Worm (Caenorhabditis elegans): ENCODE measurements around the gene W02D7.5.

The W02D7.5 gene

DNA sequence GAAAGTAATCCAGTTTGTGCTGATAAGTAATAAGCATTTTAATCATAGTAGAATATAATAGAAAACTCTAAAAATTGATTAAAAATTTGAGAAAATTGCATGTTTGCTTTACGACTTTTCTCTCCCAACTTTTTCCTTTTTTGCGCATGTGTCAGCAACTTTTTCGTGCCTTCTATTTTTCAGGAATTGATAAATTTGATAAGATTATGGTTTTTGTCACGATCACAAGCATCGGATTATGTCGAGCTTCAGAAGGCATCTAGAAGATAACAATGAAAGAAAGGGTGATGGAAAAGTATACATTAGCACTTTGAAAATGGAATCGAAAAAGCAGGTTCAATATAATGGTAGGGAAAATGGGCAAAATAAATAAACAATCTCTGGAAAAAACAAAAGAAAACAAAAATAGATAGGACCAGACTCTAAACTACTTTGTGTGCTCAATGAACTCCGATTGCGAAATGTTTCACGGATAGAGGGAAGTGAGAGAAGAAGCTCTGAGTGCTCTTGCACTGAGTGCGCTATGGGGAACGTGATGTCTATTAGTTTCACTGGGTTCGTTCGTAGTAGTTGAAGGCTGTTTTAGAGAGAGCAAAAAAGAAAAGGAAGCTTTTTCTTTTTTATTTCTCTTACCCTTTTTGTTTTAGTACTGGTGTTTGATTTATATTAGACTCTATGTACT is 10.8 kb downstream of the W02D7.5 start:
- TF ChIP-seq ham-2 (GFP tag; optimal IDR thresholded peaks at IDR 0.05): no peak
- TF ChIP-seq ceh-83 (GFP tag; optimal IDR thresholded peaks at IDR 0.05): no peak
- no peak for TF ChIP-seq mab-5 (tag; optimal IDR thresholded peaks at IDR 0.05)

DNA sequence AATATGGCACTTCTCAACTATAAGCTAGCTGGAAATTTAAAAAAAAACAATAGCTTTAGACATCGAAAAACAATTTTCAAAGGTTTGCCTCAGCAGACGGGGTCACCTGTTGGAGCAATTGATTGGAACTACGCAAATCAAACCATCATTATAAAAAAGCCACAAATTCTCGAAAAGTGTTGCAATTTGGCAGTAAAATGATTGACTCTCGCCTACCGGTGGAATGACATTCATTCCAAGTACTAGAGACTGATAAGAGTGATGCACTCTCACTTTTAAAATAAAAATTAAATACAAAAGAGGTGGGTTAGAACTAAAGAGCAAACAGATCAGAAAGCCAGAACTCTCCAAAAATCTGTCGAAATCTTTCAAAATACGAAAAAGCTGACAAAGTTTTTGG is 13.6 kb downstream of the W02D7.5 start:
- TF ChIP-seq nhr-237 (tag; optimal IDR thresholded peaks at IDR 0.05): no peak

- no peak for TF ChIP-seq nhr-2 (tag; optimal IDR thresholded peaks at IDR 0.05)
- TF ChIP-seq mab-5 (tag; optimal IDR thresholded peaks at IDR 0.05): no peak
- TF ChIP-seq drap-1 (GFP tag; optimal IDR thresholded peaks at IDR 0.05): no peak
- TF ChIP-seq sptf-1 (tag; optimal IDR thresholded peaks at IDR 0.05): no peak
- TF ChIP-seq ceh-83 (GFP tag; optimal IDR thresholded peaks at IDR 0.05): no peak
- no peak for TF ChIP-seq elt-1 (tag; optimal IDR thresholded peaks at IDR 0.05; ENCODE audit: borderline replicate concordance, insufficient read depth)
- no peak for TF ChIP-seq lin-32 (GFP tag; optimal IDR thresholded peaks at IDR 0.05)
- TF ChIP-seq zip-8 (tag; optimal IDR thresholded peaks at IDR 0.05): no peak
- TF ChIP-seq snpc-4 (tag; optimal IDR thresholded peaks at IDR 0.05): no peak
- TF ChIP-seq nhr-237 (tag; optimal IDR thresholded peaks at IDR 0.05): no peak
Observed at ce11 chrV:8284800-8285199, 14.2 kb downstream of the W02D7.5 start, which contains the start of gene slc-17.5. TSS of gene slc-17.5 (minus strand) at chrV:8284900.

ce11 chrV:8282933-8283332 is 16.1 kb downstream of the W02D7.5 start:
- no peak for TF ChIP-seq ham-2 (GFP tag; optimal IDR thresholded peaks at IDR 0.05)

- TF ChIP-seq cnd-1 (tag; optimal IDR thresholded peaks at IDR 0.05) (no peak), mab-5 (tag; optimal IDR thresholded peaks at IDR 0.05) (no peak), snpc-4 (tag; optimal IDR thresholded peaks at IDR 0.05) (no peak), elt-1 (tag; optimal IDR thresholded peaks at IDR 0.05; ENCODE audit: borderline replicate concordance, insufficient read depth) (no peak), nhr-12 (tag; optimal IDR thresholded peaks at IDR 0.05) (no peak), pha-4 (tag; optimal IDR thresholded peaks at IDR 0.05) (no peak), unc-62 (GFP tag; optimal IDR thresholded peaks at IDR 0.05) (no peak), nhr-28 (tag; optimal IDR thresholded peaks at IDR 0.05) (no peak), zip-8 (tag; optimal IDR thresholded peaks at IDR 0.05) (no peak), mep-1 (tag; optimal IDR thresholded peaks at IDR 0.05) (no peak), drap-1 (GFP tag; optimal IDR thresholded peaks at IDR 0.05) (no peak), unc-120 (tag; optimal IDR thresholded peaks at IDR 0.05; ENCODE audit: poor library complexity, severe bottlenecking) (no peak), sem-2 (GFP tag; optimal IDR thresholded peaks at IDR 0.05) (no peak), bed-3 (GFP tag; optimal IDR thresholded peaks at IDR 0.05) (no peak), nhr-237 (tag; optimal IDR thresholded peaks at IDR 0.05) (no peak), ceh-43 (GFP tag; optimal IDR thresholded peaks at IDR 0.05) (no peak), sptf-1 (tag; optimal IDR thresholded peaks at IDR 0.05) (no peak), flh-1 (GFP tag; optimal IDR thresholded peaks at IDR 0.05) (no peak), lsy-2 (tag; optimal IDR thresholded peaks at IDR 0.05) (no peak), nhr-2 (tag; optimal IDR thresholded peaks at IDR 0.05) (no peak)
Observed at ce11 chrV:8281646-8282045, 17.4 kb downstream of the W02D7.5 start.

DNA sequence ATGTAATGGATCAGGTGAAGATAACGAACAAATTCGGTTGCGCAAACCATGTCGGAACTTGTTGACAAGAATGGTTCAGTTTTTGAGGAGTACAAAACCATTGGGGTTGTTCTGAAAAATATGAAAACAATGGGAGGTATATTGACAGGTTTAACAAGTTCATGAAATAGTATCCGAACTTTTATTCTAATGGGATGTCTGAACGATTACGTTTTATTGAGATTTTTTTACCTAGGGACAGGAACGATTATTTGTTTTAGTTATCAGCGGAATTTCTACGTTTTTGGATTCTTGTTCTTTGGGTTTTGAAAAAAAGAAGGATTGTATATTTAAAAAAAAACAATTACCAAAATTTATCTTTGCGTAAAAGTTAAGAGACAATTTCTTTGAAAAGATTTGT is 18.3 kb downstream of the W02D7.5 start, which contains the start of gene str-135:
str-135 (minus strand) TSS at position 101 of the 400 bp plus-strand sequence.
- TF ChIP-seq lin-13 (tag; optimal IDR thresholded peaks at IDR 0.05) (no peak), mab-5 (tag; optimal IDR thresholded peaks at IDR 0.05) (no peak), mep-1 (tag; optimal IDR thresholded peaks at IDR 0.05) (no peak), cnd-1 (tag; optimal IDR thresholded peaks at IDR 0.05) (no peak), ceh-83 (GFP tag; optimal IDR thresholded peaks at IDR 0.05) (no peak), tbx-8 (GFP tag; optimal IDR thresholded peaks at IDR 0.05) (no peak), drap-1 (GFP tag; optimal IDR thresholded peaks at IDR 0.05) (no peak), snpc-4 (tag; optimal IDR thresholded peaks at IDR 0.05) (no peak), elt-1 (tag; optimal IDR thresholded peaks at IDR 0.05; ENCODE audit: borderline replicate concordance, insufficient read depth) (no peak), bed-3 (GFP tag; optimal IDR thresholded peaks at IDR 0.05) (no peak), blmp-1 (tag; optimal IDR thresholded peaks at IDR 0.05) (no peak), nhr-76 (tag; optimal IDR thresholded peaks at IDR 0.05) (no peak)
